Worm (Caenorhabditis elegans) whole organism, late embryonic: ENCODE measurements around the gene alh-1.

ENCODE experiments used
- Y22D7AL.16 ChIP-seq: sonication (generic microtip); optimal IDR thresholded peaks from 2 replicates; lab custom pipeline; 2016; ENCODE audit warnings: missing genetic modification characterization, missing compliant biosample characterization
- ama-1 ChIP-seq: fragments of 150-350 bp; optimal IDR thresholded peaks from 2 replicates; lab custom pipeline; 2014
- ceh-14 ChIP-seq: sonication (generic microtip); optimal IDR thresholded peaks from 2 replicates; lab custom pipeline; 2016; ENCODE audit warnings: missing genotype, missing genetic modification characterization, missing compliant biosample characterization
- pha-4 ChIP-seq: fragments of 150-350 bp; optimal IDR thresholded peaks from 2 replicates; lab custom pipeline; 2018; ENCODE audit warnings: missing biosample characterization, missing genetic modification reagents, missing genetic modification characterization
- pros-1 ChIP-seq: fragments of 150-350 bp; optimal IDR thresholded peaks from 2 replicates; lab custom pipeline; 2014; ENCODE audit warnings: missing biosample characterization, missing genetic modification reagents, missing genetic modification characterization
- tbx-2 ChIP-seq: sonication (generic microtip); optimal IDR thresholded peaks from 2 replicates; lab custom pipeline; 2016; ENCODE audit warnings: missing genetic modification characterization, missing compliant biosample characterization
- unc-86 ChIP-seq: sonication (generic microtip); optimal IDR thresholded peaks from 2 replicates; lab custom pipeline; 2016; ENCODE audit warnings: missing genetic modification characterization, missing compliant biosample characterization

ce11 chrIII:5089489-5089888 is 11.9 kb downstream of the alh-1 start:
- TF ChIP-seq unc-86 (tag; lab: Kevin White, UChicago) = no peak
- TF ChIP-seq pha-4 (tag; lab: Kevin White, UChicago) = no peak
- TF ChIP-seq ceh-14 = no peak
- no peak for TF ChIP-seq tbx-2
- no peak for TF ChIP-seq pros-1
- TF ChIP-seq Y22D7AL.16 (tag; lab: Kevin White, UChicago) = no peak
- no peak for TF ChIP-seq ama-1
